Worm (Caenorhabditis elegans) whole organism, late embryonic: ENCODE data around the gene eif-2D.

Source experiments
- C38D4.7 ChIP-seq: fragments of 200-800 bp; sonication (Bioruptor generic); optimal IDR thresholded peaks from 2 replicates; lab custom pipeline; 2018; ENCODE audit warnings: mild to moderate bottlenecking, missing genetic modification characterization, moderate library complexity, missing compliant biosample characterization
- ama-1 ChIP-seq: fragments of 150-350 bp; optimal IDR thresholded peaks from 2 replicates; lab custom pipeline; 2014
- ceh-14 ChIP-seq: sonication (generic microtip); optimal IDR thresholded peaks from 2 replicates; lab custom pipeline; 2016; ENCODE audit warnings: missing genotype, missing genetic modification characterization, missing compliant biosample characterization
- dmd-4 ChIP-seq: sonication (generic microtip); optimal IDR thresholded peaks from 2 replicates; lab custom pipeline; 2016; ENCODE audit warnings: borderline replicate concordance, missing genetic modification characterization, missing compliant biosample characterization
- tbx-7 ChIP-seq: sonication (generic microtip); optimal IDR thresholded peaks from 2 replicates; lab custom pipeline; 2016; ENCODE audit warnings: missing genotype, missing genetic modification characterization, missing compliant biosample characterization

- TF ChIP-seq dmd-4 (tag; lab: Kevin White, UChicago), result no peak
- TF ChIP-seq ceh-14, result no peak
- no peak for TF ChIP-seq C38D4.7 (GFP tag; lab: Kevin White, UChicago)
- no peak for TF ChIP-seq ama-1 (lab: Kevin White, UChicago)
- no peak for TF ChIP-seq tbx-7 (tag; lab: Kevin White, UChicago)
Measured at ce11 chrII:5693893-5694292, 2.4 kb downstream of the eif-2D start, which contains the start of gene C25H3.3.
